Worm (Caenorhabditis elegans) whole organism, L4/young adult: ENCODE data around the gene Y54G2A.12.

Experiments used
- W03F9.2 ChIP-seq: fragments of 150-350 bp; optimal IDR thresholded peaks from 2 replicates; lab custom pipeline; 2014; ENCODE audit warnings: missing biosample characterization, missing genetic modification characterization
- dao-5 ChIP-seq: sonication (generic microtip); optimal IDR thresholded peaks from 2 replicates; lab custom pipeline; 2016; ENCODE audit warnings: missing genotype, missing genetic modification characterization, moderate library complexity, missing compliant biosample characterization
- him-1 ChIP-seq: sonication (generic microtip); optimal IDR thresholded peaks from 2 replicates; lab custom pipeline; 2016; ENCODE audit warnings: missing genotype, missing genetic modification reagents, missing genetic modification characterization, missing compliant biosample characterization

ce11 chrIV:2817038-2817437 lies 34.4 kb upstream of the Y54G2A.12 start:
- no peak for TF ChIP-seq him-1 (tag; lab: Kevin White, UChicago)
- TF ChIP-seq W03F9.2 (tag; lab: Kevin White, UChicago) = no peak
- TF ChIP-seq dao-5 (tag; lab: Kevin White, UChicago) = no peak
